Worm (Caenorhabditis elegans) whole organism, L1 larva: Measurements from ENCODE around the gene npr-10.
A peak's percentile ranks its signal among the peaks of the same experiment; 100 is the strongest.

Source experiments
- F16B12.6 ChIP-seq: fragments of 150-350 bp; optimal IDR thresholded peaks from 2 replicates; lab custom pipeline; 2014; ENCODE audit warnings: missing biosample characterization, missing genetic modification characterization
- alr-1 ChIP-seq: fragments of 200-800 bp; sonication (Bioruptor generic); optimal IDR thresholded peaks from 2 replicates; lab custom pipeline; 2018; ENCODE audit warnings: borderline replicate concordance, mild to moderate bottlenecking, missing genetic modification characterization, missing compliant biosample characterization
- ama-1 ChIP-seq: fragments of 150-350 bp; optimal IDR thresholded peaks from 2 replicates; lab custom pipeline; 2014
- blmp-1 ChIP-seq: fragments of 150-350 bp; optimal IDR thresholded peaks from 2 replicates; lab custom pipeline; 2014; ENCODE audit warnings: missing biosample characterization, missing genetic modification characterization
- ceh-8 ChIP-seq: fragments of 200-800 bp; sonication (Bioruptor generic); optimal IDR thresholded peaks from 2 replicates; lab custom pipeline; 2018; ENCODE audit warnings: mild to moderate bottlenecking, missing genetic modification characterization, moderate library complexity, missing compliant biosample characterization
- ceh-82 ChIP-seq, 3 experiments: fragments of 150-350 bp in 1 of 3; sonication (generic microtip) in 2 of 3; optimal IDR thresholded peaks; 2 replicates each; lab custom pipeline; 2014 to 2017; ENCODE audit warnings: missing biosample characterization in 3 of 3, missing genetic modification characterization in 3 of 3
- ceh-88 ChIP-seq: fragments of 200-800 bp; sonication (Bioruptor generic); IDR thresholded peaks from 2 replicates; pipeline ENCODE4 v1.3.6; 2022; ENCODE audit warnings: missing genetic modification characterization, missing compliant biosample characterization
- dsc-1 ChIP-seq: sonication (generic microtip); optimal IDR thresholded peaks from 2 replicates; lab custom pipeline; 2016; ENCODE audit warnings: mild to moderate bottlenecking, missing genetic modification characterization, missing compliant biosample characterization
- efl-1 ChIP-seq, 4 experiments: fragments of 150-350 bp; optimal IDR thresholded peaks in 3 of 4; peaks in 1 of 4; 1 replicate in 1 of 4; 2 replicates in 3 of 4; lab custom pipeline; 2014; ENCODE audit warnings: missing biosample characterization in 2 of 4, missing genetic modification characterization in 2 of 4, missing genetic modification reagents in 2 of 4
- efl-3 ChIP-seq: fragments of 200-800 bp; sonication (Bioruptor generic); optimal IDR thresholded peaks from 2 replicates; lab custom pipeline; 2018; ENCODE audit warnings: mild to moderate bottlenecking, missing genetic modification characterization, missing compliant biosample characterization
- egl-27 ChIP-seq, 2 experiments: fragments of 150-350 bp in 1 of 2; sonication (generic microtip); optimal IDR thresholded peaks; 3 replicates each; lab custom pipeline; 2017 to 2018; ENCODE audit warnings: missing biosample characterization in 2 of 2, missing genetic modification characterization in 2 of 2, missing genetic modification reagents in 2 of 2
- ets-5 ChIP-seq: fragments of 200-800 bp; sonication (Bioruptor generic); IDR thresholded peaks from 2 replicates; pipeline ENCODE4 v1.3.6; 2022; ENCODE audit warnings: missing genetic modification characterization, missing compliant biosample characterization
- grh-1 ChIP-seq: fragments of 200-800 bp; sonication (Bioruptor generic); IDR thresholded peaks from 2 replicates; pipeline ENCODE4 v1.3.6; 2022; ENCODE audit warnings: missing genetic modification reagents, missing genetic modification characterization, missing compliant biosample characterization
- hlh-17 ChIP-seq: fragments of 200-800 bp; sonication (Bioruptor generic); optimal IDR thresholded peaks from 2 replicates; lab custom pipeline; 2018; ENCODE audit warnings: missing genetic modification characterization, mild to moderate bottlenecking, missing compliant biosample characterization, moderate library complexity, borderline replicate concordance
- hlh-4 ChIP-seq: sonication (generic microtip); optimal IDR thresholded peaks from 2 replicates; lab custom pipeline; 2016; ENCODE audit warnings: mild to moderate bottlenecking, missing genetic modification characterization, missing compliant biosample characterization
- hpl-2 ChIP-seq: fragments of 150-350 bp; optimal IDR thresholded peaks from 2 replicates; lab custom pipeline; 2014; ENCODE audit warnings: missing biosample characterization, missing genetic modification reagents, missing genetic modification characterization
- isw-1 ChIP-seq: fragments of 200-800 bp; sonication (Bioruptor generic); IDR thresholded peaks from 2 replicates; pipeline ENCODE4 v1.3.6; 2022; ENCODE audit warnings: missing genetic modification characterization, missing compliant biosample characterization
- lin-14 ChIP-seq: fragments of 200-800 bp; sonication (Bioruptor generic); optimal IDR thresholded peaks from 2 replicates; lab custom pipeline; 2018; ENCODE audit warnings: mild to moderate bottlenecking, missing genetic modification characterization, moderate library complexity, missing compliant biosample characterization
- lin-35 ChIP-seq, 2 experiments: fragments of 150-350 bp; optimal IDR thresholded peaks; 2 replicates each; lab custom pipeline; 2014; ENCODE audit warnings: missing biosample characterization in 2 of 2, missing genetic modification characterization in 2 of 2, missing genetic modification reagents in 2 of 2
- lin-39 ChIP-seq: fragments of 150-350 bp; optimal IDR thresholded peaks from 2 replicates; lab custom pipeline; 2014; ENCODE audit warnings: missing biosample characterization, missing genetic modification reagents, missing genetic modification characterization
- lsy-2 ChIP-seq, 2 experiments: fragments of 150-350 bp; optimal IDR thresholded peaks; 2 replicates each; lab custom pipeline; 2014; ENCODE audit warnings: missing biosample characterization in 2 of 2, missing genetic modification characterization in 2 of 2
- mep-1 ChIP-seq: fragments of 150-350 bp; optimal IDR thresholded peaks from 2 replicates; lab custom pipeline; 2014; ENCODE audit warnings: missing biosample characterization, missing genetic modification characterization
- nhr-12 ChIP-seq: sonication (generic microtip); optimal IDR thresholded peaks from 2 replicates; lab custom pipeline; 2017; ENCODE audit warnings: missing biosample characterization, missing genetic modification characterization
- nhr-20 ChIP-seq: sonication (generic microtip); optimal IDR thresholded peaks from 2 replicates; lab custom pipeline; 2016; ENCODE audit warnings: mild to moderate bottlenecking, missing genetic modification characterization, missing compliant biosample characterization
- nhr-28 ChIP-seq: fragments of 150-350 bp; optimal IDR thresholded peaks from 2 replicates; lab custom pipeline; 2014; ENCODE audit warnings: missing biosample characterization, missing genetic modification characterization
- nhr-47 ChIP-seq: sonication (generic microtip); optimal IDR thresholded peaks from 2 replicates; lab custom pipeline; 2016; ENCODE audit warnings: mild to moderate bottlenecking, missing genetic modification characterization, moderate library complexity, missing compliant biosample characterization
- nhr-71 ChIP-seq: sonication (generic microtip); optimal IDR thresholded peaks from 2 replicates; lab custom pipeline; 2016; ENCODE audit warnings: mild to moderate bottlenecking, missing genetic modification characterization, moderate library complexity, missing compliant biosample characterization
- nhr-76 ChIP-seq: sonication (generic microtip); optimal IDR thresholded peaks from 2 replicates; lab custom pipeline; 2017; ENCODE audit warnings: missing biosample characterization, missing genetic modification characterization
- nhr-77 ChIP-seq: fragments of 150-350 bp; optimal IDR thresholded peaks from 2 replicates; lab custom pipeline; 2014; ENCODE audit warnings: missing biosample characterization, missing genetic modification characterization
- nhr-84 ChIP-seq: sonication (generic microtip); optimal IDR thresholded peaks from 2 replicates; lab custom pipeline; 2017; ENCODE audit warnings: missing biosample characterization, missing genetic modification characterization
- nhr-90 ChIP-seq: sonication (generic microtip); optimal IDR thresholded peaks from 2 replicates; lab custom pipeline; 2016; ENCODE audit warnings: mild to moderate bottlenecking, missing genetic modification characterization, missing compliant biosample characterization; ENCODE audit not compliant: poor library complexity
- pag-3 ChIP-seq: sonication (generic microtip); optimal IDR thresholded peaks from 2 replicates; lab custom pipeline; 2017; ENCODE audit warnings: missing genetic modification characterization, mild to moderate bottlenecking, missing compliant biosample characterization, antibody characterized with exemption, borderline replicate concordance; ENCODE audit not compliant: insufficient read depth
- pax-3 ChIP-seq: fragments of 200-800 bp; sonication (Bioruptor generic); optimal IDR thresholded peaks from 2 replicates; lab custom pipeline; 2018; ENCODE audit warnings: mild to moderate bottlenecking, missing genetic modification characterization, moderate library complexity, missing compliant biosample characterization
- pqm-1 ChIP-seq: sonication (generic microtip); optimal IDR thresholded peaks from 3 replicates; lab custom pipeline; 2017; ENCODE audit warnings: missing biosample characterization, missing genetic modification characterization
- rnt-1 ChIP-seq: sonication (generic microtip); optimal IDR thresholded peaks from 2 replicates; lab custom pipeline; 2016; ENCODE audit warnings: mild to moderate bottlenecking, missing genetic modification characterization, moderate library complexity, missing compliant biosample characterization
- skn-1 ChIP-seq: fragments of 150-350 bp; optimal IDR thresholded peaks from 2 replicates; lab custom pipeline; 2014; ENCODE audit warnings: missing biosample characterization, missing genetic modification characterization
- snu-23 ChIP-seq: sonication (generic microtip); optimal IDR thresholded peaks from 2 replicates; lab custom pipeline; 2016; ENCODE audit warnings: missing genetic modification characterization, missing compliant biosample characterization
- swsn-7 ChIP-seq: sonication (generic microtip); optimal IDR thresholded peaks from 2 replicates; lab custom pipeline; 2016; ENCODE audit warnings: missing genetic modification characterization, missing compliant biosample characterization
- tbx-2 ChIP-seq: sonication (generic microtip); optimal IDR thresholded peaks from 2 replicates; lab custom pipeline; 2016; ENCODE audit warnings: missing genetic modification characterization, missing compliant biosample characterization
- unc-30 ChIP-seq: sonication (generic microtip); optimal IDR thresholded peaks from 2 replicates; lab custom pipeline; 2017; ENCODE audit warnings: missing biosample characterization, missing genetic modification characterization
- unc-86 ChIP-seq: sonication (generic microtip); optimal IDR thresholded peaks from 2 replicates; lab custom pipeline; 2016; ENCODE audit warnings: missing genetic modification characterization, missing compliant biosample characterization
- xbp-1 ChIP-seq: sonication (generic microtip); optimal IDR thresholded peaks from 2 replicates; lab custom pipeline; 2016; ENCODE audit warnings: missing genetic modification characterization, missing compliant biosample characterization
- zag-1 ChIP-seq: fragments of 150-350 bp; optimal IDR thresholded peaks from 2 replicates; lab custom pipeline; 2014; ENCODE audit warnings: missing biosample characterization, missing genetic modification characterization

npr-10 gene

ce11 chrX:12990529-12991520 lies 41.7 kb downstream of the npr-10 start, which contains the start of the genes F11C1.1 and vwa-8 (continued):
- TF ChIP-seq nhr-71: peak; percentile 89
- no peak for TF ChIP-seq efl-1 (optimal IDR thresholded peaks at IDR 0.05; lab: Kevin White, UChicago)
- TF ChIP-seq efl-1 (GFP tag; optimal IDR thresholded peaks at IDR 0.05 in 1 of 2; lab: Kevin White, UChicago): no peak
- no peak for TF ChIP-seq lin-39 (tag; lab: Kevin White, UChicago)
- no peak for TF ChIP-seq isw-1

- TF ChIP-seq efl-1 (optimal IDR thresholded peaks at IDR 0.05; lab: Kevin White, UChicago): peak in 1 of 2 experiments; percentile 37
- no peak for TF ChIP-seq efl-1 (GFP tag; optimal IDR thresholded peaks at IDR 0.05 in 1 of 2; lab: Kevin White, UChicago)
- no peak for TF ChIP-seq nhr-76
- TF ChIP-seq unc-30 (tag; lab: Kevin White, UChicago): no peak
- TF ChIP-seq ceh-88 (GFP tag; lab: Robert Waterston, UW): no peak
- no peak for TF ChIP-seq nhr-28 (tag; lab: Kevin White, UChicago)
- TF ChIP-seq nhr-12 (tag; lab: Kevin White, UChicago): no peak
- no peak for TF ChIP-seq unc-86 (tag; lab: Kevin White, UChicago)
- TF ChIP-seq egl-27 (tag; optimal IDR thresholded peaks at IDR 0.05; lab: Kevin White, UChicago): no peak
- no peak for TF ChIP-seq ama-1 (lab: Kevin White, UChicago)
- TF ChIP-seq nhr-77 (tag; lab: Kevin White, UChicago): no peak
- TF ChIP-seq skn-1 (tag; lab: Kevin White, UChicago): no peak
- TF ChIP-seq F16B12.6 (tag; lab: Kevin White, UChicago): no peak
- peak in 1 of 2 experiments; percentile 46 for TF ChIP-seq lin-35 (GFP tag; optimal IDR thresholded peaks at IDR 0.05; lab: Kevin White, UChicago)
- no peak for TF ChIP-seq grh-1 (GFP tag; lab: Robert Waterston, UW)
- TF ChIP-seq nhr-90 (tag; lab: Kevin White, UChicago): no peak
- peak; percentile 36 for TF ChIP-seq mep-1 (tag; lab: Kevin White, UChicago)
- peak; percentile 12 for TF ChIP-seq rnt-1 (tag; lab: Kevin White, UChicago)
- TF ChIP-seq efl-3 (GFP tag; lab: Kevin White, UChicago): no peak
- TF ChIP-seq hlh-4: no peak
- TF ChIP-seq ceh-82 (tag; optimal IDR thresholded peaks at IDR 0.05; lab: Kevin White, UChicago): peak in 1 of 3 experiments; percentile 7
- no peak for TF ChIP-seq zag-1 (tag; lab: Kevin White, UChicago)
- no peak for TF ChIP-seq pag-3
- no peak for TF ChIP-seq ceh-8 (GFP tag; lab: Kevin White, UChicago)
- TF ChIP-seq ets-5: no peak
- peak; percentile 21 for TF ChIP-seq nhr-47 (tag; lab: Kevin White, UChicago)
- no peak for TF ChIP-seq hpl-2 (GFP tag; lab: Kevin White, UChicago)
- no peak for TF ChIP-seq tbx-2 (tag; lab: Kevin White, UChicago)
- no peak for TF ChIP-seq dsc-1 (tag; lab: Kevin White, UChicago)
- no peak for TF ChIP-seq hlh-17 (GFP tag; lab: Kevin White, UChicago)
- peak; percentile 4 to 48 for TF ChIP-seq lsy-2 (tag; optimal IDR thresholded peaks at IDR 0.05; lab: Kevin White, UChicago)
- TF ChIP-seq lin-14 (GFP tag; lab: Kevin White, UChicago): peak; percentile 35
- TF ChIP-seq snu-23 (GFP tag; lab: Kevin White, UChicago): peak; percentile 10
- no peak for TF ChIP-seq pax-3
- TF ChIP-seq alr-1 (tag; lab: Kevin White, UChicago): no peak
- no peak for TF ChIP-seq nhr-84
- peak; percentile 3 for TF ChIP-seq nhr-20
- TF ChIP-seq xbp-1 (tag; lab: Kevin White, UChicago): peak; percentile 0
- no peak for TF ChIP-seq pqm-1
- TF ChIP-seq swsn-7: peak; percentile 3
- no peak for TF ChIP-seq blmp-1 (tag; lab: Kevin White, UChicago)
- peak; percentile 45 for TF ChIP-seq nhr-71
These were observed 43.3 kb downstream of the npr-10 start, which contains the start of gene F11C1.7 for ce11 chrX:12989205-12989604. F11C1.7 (plus strand) TSS chrX:12989344.
